Worm (Caenorhabditis elegans) whole organism, midembryonic: ENCODE results near the gene F53H1.3.

ENCODE experiments used
- T22C8.4 ChIP-seq: fragments of 200-800 bp; sonication (Bioruptor generic); IDR thresholded peaks from 2 replicates; pipeline ENCODE4 v1.3.6; 2022; ENCODE audit warnings: missing genetic modification characterization, missing compliant biosample characterization
- cog-1 ChIP-seq: sonication (generic microtip); optimal IDR thresholded peaks from 2 replicates; lab custom pipeline; 2016; ENCODE audit warnings: missing genetic modification characterization, missing compliant biosample characterization
- flt-1 ChIP-seq: fragments of 200-800 bp; sonication (Bioruptor generic); IDR thresholded peaks from 2 replicates; pipeline ENCODE4 v1.3.6; 2022; ENCODE audit warnings: missing genetic modification characterization, missing compliant biosample characterization
- klf-2 ChIP-seq: fragments of 200-800 bp; sonication (Bioruptor generic); conservative IDR thresholded peaks from 2 replicates; pipeline ENCODE4 v1.3.6; 2022; ENCODE audit warnings: missing genetic modification reagents, missing genetic modification characterization, missing compliant biosample characterization
- med-1 ChIP-seq: sonication (generic microtip); optimal IDR thresholded peaks from 2 replicates; lab custom pipeline; 2017; ENCODE audit warnings: missing genetic modification characterization, mild to moderate bottlenecking, missing compliant biosample characterization, antibody characterized with exemption, missing genetic modification reagents; ENCODE audit not compliant: insufficient read depth
- ref-1 ChIP-seq: fragments of 200-800 bp; sonication (Bioruptor generic); conservative IDR thresholded peaks from 2 replicates; pipeline ENCODE4 v1.3.6; 2022; ENCODE audit warnings: missing genetic modification reagents, missing genetic modification characterization, missing compliant biosample characterization
- tab-1 ChIP-seq: fragments of 200-800 bp; sonication (Bioruptor generic); IDR thresholded peaks from 2 replicates; pipeline ENCODE4 v1.3.6; 2022; ENCODE audit warnings: missing genetic modification characterization, missing compliant biosample characterization
- ztf-23 ChIP-seq: fragments of 200-800 bp; sonication (Bioruptor generic); IDR thresholded peaks from 2 replicates; pipeline ENCODE4 v1.3.6; 2022; ENCODE audit warnings: missing genetic modification reagents, missing genetic modification characterization, missing compliant biosample characterization
- ztf-29 ChIP-seq: fragments of 200-800 bp; sonication (Bioruptor generic); IDR thresholded peaks from 2 replicates; pipeline ENCODE4 v1.3.6; 2022; ENCODE audit warnings: missing genetic modification reagents, missing genetic modification characterization, missing compliant biosample characterization

F53H1.3 gene

DNA sequence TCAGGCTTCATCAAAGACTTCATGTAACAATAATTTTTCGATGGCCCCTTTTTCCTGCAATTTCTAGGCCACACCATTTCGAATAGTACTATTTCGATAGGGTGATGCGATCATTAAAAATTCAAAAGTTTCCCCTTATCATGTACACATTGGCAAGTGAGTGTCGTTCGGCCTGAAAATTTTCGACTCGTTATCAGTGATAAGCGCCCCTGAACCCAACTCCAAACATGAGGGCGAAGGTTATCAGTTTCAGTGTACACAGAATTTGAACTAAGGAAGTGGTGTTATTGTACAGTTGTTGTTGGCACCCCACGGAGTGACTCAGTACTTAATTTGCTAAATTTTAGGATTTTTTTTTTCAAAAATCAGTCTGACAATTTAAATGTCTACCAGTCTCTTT is 50.0 kb downstream of the F53H1.3 start:
- TF ChIP-seq tab-1 (GFP tag; lab: Robert Waterston, UW) = no peak
- TF ChIP-seq ztf-29 (GFP tag; lab: Robert Waterston, UW) = no peak
- no peak for TF ChIP-seq cog-1 (tag; lab: Kevin White, UChicago)
- no peak for TF ChIP-seq ref-1 (GFP tag; lab: Robert Waterston, UW)
- no peak for TF ChIP-seq ztf-23
- TF ChIP-seq T22C8.4 = no peak
- TF ChIP-seq med-1 (GFP tag; lab: Kevin White, UChicago) = no peak
- no peak for TF ChIP-seq klf-2 (GFP tag; lab: Robert Waterston, UW)
- TF ChIP-seq flt-1 (GFP tag; lab: Robert Waterston, UW) = no peak

DNA sequence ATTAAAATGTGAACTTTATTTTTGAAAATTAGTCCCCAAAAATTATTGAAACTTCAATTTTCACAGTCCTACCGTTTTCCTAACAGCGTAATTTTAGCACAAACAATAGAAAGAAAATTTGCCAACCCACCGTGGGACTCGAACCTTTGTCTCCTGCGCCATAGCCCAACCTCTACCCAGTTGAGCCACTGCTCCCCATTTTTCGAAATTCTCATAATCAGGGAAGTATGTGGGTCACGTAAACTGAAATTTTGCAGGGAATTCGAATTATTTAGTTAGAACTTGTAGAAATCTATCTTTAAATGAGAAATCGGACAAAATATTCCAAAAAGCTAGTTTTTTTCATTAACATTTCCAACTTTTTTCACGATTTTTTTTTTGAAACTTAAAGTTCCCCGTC is 51.4 kb downstream of the F53H1.3 start:
- TF ChIP-seq tab-1 (GFP tag; lab: Robert Waterston, UW) = no peak
- no peak for TF ChIP-seq klf-2 (GFP tag; lab: Robert Waterston, UW)
- TF ChIP-seq ztf-29 (GFP tag; lab: Robert Waterston, UW) = no peak
- TF ChIP-seq cog-1 (tag; lab: Kevin White, UChicago) = no peak
- TF ChIP-seq T22C8.4 = no peak
- no peak for TF ChIP-seq flt-1 (GFP tag; lab: Robert Waterston, UW)
- no peak for TF ChIP-seq ztf-23
- TF ChIP-seq med-1 (GFP tag; lab: Kevin White, UChicago) = no peak
- TF ChIP-seq ref-1 (GFP tag; lab: Robert Waterston, UW) = no peak

DNA sequence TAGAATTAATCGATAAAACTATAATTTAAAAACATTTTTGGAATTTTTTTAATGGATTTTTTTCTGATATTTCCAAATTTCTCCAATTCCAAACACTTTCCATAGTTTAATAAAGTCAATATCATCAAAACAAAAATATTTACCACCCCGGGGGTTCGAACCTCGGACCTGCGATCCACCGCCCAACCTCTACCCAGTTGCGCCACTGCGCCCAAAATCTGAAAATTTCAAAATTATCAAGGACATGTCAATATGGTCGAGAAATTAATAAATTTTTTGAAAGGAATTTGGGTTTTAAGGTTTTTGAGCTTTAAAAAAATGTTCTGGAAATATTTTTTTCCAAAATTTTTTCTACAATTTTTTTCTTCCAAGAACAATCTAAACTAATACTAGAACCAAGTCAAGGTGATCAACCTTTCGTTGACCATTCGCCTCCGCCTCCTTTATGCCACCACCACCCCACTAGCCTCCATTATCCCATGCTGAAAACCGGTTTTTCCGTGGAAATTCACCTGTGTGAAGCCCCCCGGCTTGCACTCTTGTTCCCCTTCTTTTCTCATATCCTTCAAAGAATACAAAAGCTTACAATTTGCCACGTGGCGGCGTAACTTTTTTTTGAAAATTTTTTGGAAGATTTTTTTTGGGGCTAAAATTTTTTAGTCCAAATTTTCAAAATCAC is 52.8 kb downstream of the F53H1.3 start:
- no peak for TF ChIP-seq flt-1 (GFP tag; lab: Robert Waterston, UW)
- no peak for TF ChIP-seq ztf-23
- no peak for TF ChIP-seq tab-1 (GFP tag; lab: Robert Waterston, UW)
- TF ChIP-seq ztf-29 (GFP tag; lab: Robert Waterston, UW) = no peak
- no peak for TF ChIP-seq klf-2 (GFP tag; lab: Robert Waterston, UW)
- TF ChIP-seq cog-1 (tag; lab: Kevin White, UChicago) = no peak
- no peak for TF ChIP-seq ref-1 (GFP tag; lab: Robert Waterston, UW)
- TF ChIP-seq T22C8.4 = no peak
- no peak for TF ChIP-seq med-1 (GFP tag; lab: Kevin White, UChicago)

DNA sequence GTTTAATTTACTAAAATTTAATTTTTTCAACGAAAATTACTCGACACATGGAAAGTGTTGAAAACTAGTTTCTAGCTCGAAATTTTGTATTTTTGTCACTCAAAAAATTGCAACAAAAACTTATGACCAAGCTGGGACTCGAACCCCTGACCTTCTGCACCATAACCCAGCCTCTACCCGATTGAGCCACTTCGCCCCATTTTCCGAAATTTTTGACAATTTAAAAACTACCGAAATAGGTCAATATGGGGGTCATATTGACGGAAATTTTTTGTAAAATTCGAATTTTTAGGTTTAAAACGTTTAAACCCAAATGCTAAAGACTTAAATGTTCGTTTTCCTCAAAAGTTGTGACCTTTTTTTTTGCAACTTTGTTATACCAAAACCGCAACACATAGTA is 56.5 kb downstream of the F53H1.3 start:
- TF ChIP-seq ref-1 (GFP tag; lab: Robert Waterston, UW) (no peak), ztf-23 (0 out of 2 replicates have a peak, but pooled peaks have one; percentile 26)

DNA sequence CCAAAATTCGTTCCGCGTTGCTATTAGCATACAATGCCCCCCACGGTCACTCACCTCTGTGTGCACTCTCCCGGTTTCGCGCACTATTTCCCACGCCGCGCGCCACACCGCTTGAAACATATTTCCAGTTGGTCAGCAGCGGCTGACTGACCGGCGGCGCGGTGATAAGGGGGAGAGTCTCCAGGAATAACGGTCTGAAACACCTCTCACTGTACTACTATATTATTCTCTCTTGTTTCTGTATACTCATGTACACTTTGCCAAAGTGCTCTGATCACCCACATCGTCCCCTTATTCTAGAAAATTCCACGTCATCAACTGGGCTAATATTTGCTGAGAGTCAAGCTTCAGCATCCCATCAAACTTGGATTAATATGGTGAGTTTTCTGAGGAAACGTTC is 57.0 kb downstream of the F53H1.3 start, which contains the start of gene nhr-41:
TSS of gene nhr-41 (plus strand) at position 301 of the 400 bp plus-strand sequence.
- TF ChIP-seq flt-1 (GFP tag; lab: Robert Waterston, UW) (0 out of 2 replicates have a peak, but pooled peaks have one; percentile 23), T22C8.4 (no peak), ref-1 (GFP tag; lab: Robert Waterston, UW) (no peak), ztf-23 (no peak), klf-2 (GFP tag; lab: Robert Waterston, UW) (no peak)

DNA sequence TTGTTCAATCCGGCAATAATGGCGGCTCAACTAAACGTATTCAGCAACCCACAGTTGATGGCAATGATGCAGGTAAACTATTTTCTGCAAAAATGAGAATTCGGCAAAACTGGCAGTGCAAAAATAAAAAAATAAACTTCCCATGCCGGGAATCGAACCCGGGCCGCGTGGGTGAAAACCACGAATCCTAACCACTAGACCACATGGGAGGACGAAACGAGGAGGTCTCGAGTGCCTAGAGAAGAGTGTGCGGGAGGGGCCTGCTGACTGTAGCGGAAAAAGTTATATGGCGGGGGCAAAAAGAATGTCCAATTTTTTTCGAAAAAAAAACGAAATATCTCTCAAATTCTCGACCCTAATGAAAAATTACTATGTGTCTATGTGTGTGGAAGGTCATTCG is 59.1 kb downstream of the F53H1.3 start:
- TF ChIP-seq ref-1 (GFP tag; lab: Robert Waterston, UW) (peak; percentile 90), ztf-23 (peak; percentile 87), cog-1 (tag; lab: Kevin White, UChicago) (no peak), med-1 (GFP tag; lab: Kevin White, UChicago) (peak; percentile 39), flt-1 (GFP tag; lab: Robert Waterston, UW) (peak; percentile 91), klf-2 (GFP tag; lab: Robert Waterston, UW) (peak; percentile 65; the same call in 1 of the 2 replicates), tab-1 (GFP tag; lab: Robert Waterston, UW) (peak; percentile 88), T22C8.4 (peak; percentile 88), ztf-29 (GFP tag; lab: Robert Waterston, UW) (peak; percentile 78)
